Worm (Caenorhabditis elegans) whole organism, young adult: Measurements from ENCODE around the gene fbxb-48.

Experiments
- B0019.2 ChIP-seq: fragments of 200-800 bp; sonication (Bioruptor generic); conservative IDR thresholded peaks from 2 replicates; pipeline ENCODE4 v1.3.6; 2022; ENCODE audit warnings: missing genetic modification reagents, missing genetic modification characterization, missing compliant biosample characterization
- B0336.3 ChIP-seq: fragments of 200-800 bp; sonication (Bioruptor generic); IDR thresholded peaks from 2 replicates; pipeline ENCODE4 v1.3.6; 2022; ENCODE audit warnings: missing genetic modification characterization, missing compliant biosample characterization
- D2030.7 ChIP-seq: fragments of 200-800 bp; sonication (Bioruptor generic); IDR thresholded peaks from 2 replicates; pipeline ENCODE4 v1.3.6; 2022; ENCODE audit warnings: missing genetic modification reagents, missing genetic modification characterization, missing compliant biosample characterization
- F39B2.1 ChIP-seq: fragments of 200-800 bp; sonication (Bioruptor generic); IDR thresholded peaks from 2 replicates; pipeline ENCODE4 v1.3.6; 2022; ENCODE audit warnings: missing genetic modification reagents, missing genetic modification characterization, missing compliant biosample characterization
- F49E8.2 ChIP-seq: sonication (generic microtip); optimal IDR thresholded peaks from 3 replicates; lab custom pipeline; 2017; ENCODE audit warnings: missing genetic modification characterization, mild to moderate bottlenecking, missing compliant biosample characterization, antibody characterized with exemption, moderate library complexity; ENCODE audit not compliant: insufficient read depth
- F52B5.7 ChIP-seq: sonication (generic microtip); optimal IDR thresholded peaks from 2 replicates; lab custom pipeline; 2016; ENCODE audit warnings: mild to moderate bottlenecking, missing genetic modification characterization, missing compliant biosample characterization
- F57C9.4 ChIP-seq: sonication (generic microtip); optimal IDR thresholded peaks from 2 replicates; lab custom pipeline; 2017; ENCODE audit warnings: mild to moderate bottlenecking, missing genetic modification characterization, missing compliant biosample characterization
- Y79H2A.3 ChIP-seq: fragments of 200-800 bp; sonication (Bioruptor generic); conservative IDR thresholded peaks from 2 replicates; pipeline ENCODE4 v1.3.6; 2022; ENCODE audit warnings: missing genetic modification reagents, missing genetic modification characterization, missing compliant biosample characterization
- ZK185.1 ChIP-seq: sonication (generic microtip); optimal IDR thresholded peaks from 2 replicates; lab custom pipeline; 2016; ENCODE audit warnings: mild to moderate bottlenecking, missing genetic modification characterization, missing compliant biosample characterization; ENCODE audit not compliant: poor library complexity, severe bottlenecking
- akir-1 ChIP-seq: fragments of 200-800 bp; sonication (Bioruptor generic); optimal IDR thresholded peaks from 2 replicates; lab custom pipeline; 2018; ENCODE audit warnings: mild to moderate bottlenecking, missing genetic modification characterization, moderate library complexity, missing compliant biosample characterization
- aptf-2 ChIP-seq: fragments of 200-800 bp; sonication (Bioruptor generic); conservative IDR thresholded peaks from 2 replicates; pipeline ENCODE4 v1.3.6; 2022; ENCODE audit warnings: missing genetic modification reagents, missing genetic modification characterization, missing compliant biosample characterization
- attf-3 ChIP-seq: fragments of 200-800 bp; sonication (Bioruptor generic); conservative IDR thresholded peaks from 2 replicates; pipeline ENCODE4 v1.3.6; 2022; ENCODE audit warnings: missing genetic modification reagents, missing genetic modification characterization, missing compliant biosample characterization
- attf-6 ChIP-seq: fragments of 200-800 bp; sonication (Bioruptor generic); IDR thresholded peaks from 2 replicates; pipeline ENCODE4 v1.3.6; 2022; ENCODE audit warnings: missing genetic modification reagents, missing genetic modification characterization, missing compliant biosample characterization
- cebp-1 ChIP-seq, 2 experiments: fragments of 200-800 bp in 1 of 2; sonication (Bioruptor generic) in 1 of 2; sonication (generic microtip) in 1 of 2; IDR thresholded peaks in 1 of 2; optimal IDR thresholded peaks in 1 of 2; 2 replicates each; pipeline versions ENCODE4 v1.3.6 to Lab custom; 2017 to 2022; ENCODE audit warnings: missing compliant biosample characterization in 2 of 2, missing genetic modification characterization in 2 of 2, mild to moderate bottlenecking in 1 of 2, missing genetic modification reagents in 1 of 2, moderate library complexity in 1 of 2
- cebp-2 ChIP-seq: fragments of 200-800 bp; sonication (Bioruptor generic); IDR thresholded peaks from 2 replicates; pipeline ENCODE4 v1.3.6; 2022; ENCODE audit warnings: missing genetic modification characterization, missing compliant biosample characterization
- ceh-91 ChIP-seq: fragments of 200-800 bp; sonication (Bioruptor generic); IDR thresholded peaks from 2 replicates; pipeline ENCODE4 v1.3.6; 2022; ENCODE audit warnings: missing genetic modification reagents, missing genetic modification characterization, missing compliant biosample characterization
- die-1 ChIP-seq: sonication (generic microtip); optimal IDR thresholded peaks from 2 replicates; lab custom pipeline; 2016; ENCODE audit warnings: missing genotype, mild to moderate bottlenecking, missing genetic modification characterization, missing compliant biosample characterization
- dpff-1 ChIP-seq: sonication (generic microtip); optimal IDR thresholded peaks from 2 replicates; lab custom pipeline; 2017; ENCODE audit warnings: mild to moderate bottlenecking, missing genetic modification characterization, missing compliant biosample characterization
- efl-1 ChIP-seq: fragments of 150-350 bp; optimal IDR thresholded peaks from 2 replicates; lab custom pipeline; 2014; ENCODE audit warnings: missing biosample characterization, missing genetic modification reagents, missing genetic modification characterization
- egl-18 ChIP-seq: fragments of 200-800 bp; sonication (Bioruptor generic); IDR thresholded peaks from 2 replicates; pipeline ENCODE4 v1.3.6; 2022; ENCODE audit warnings: missing genetic modification reagents, missing genetic modification characterization, missing compliant biosample characterization
- ets-4 ChIP-seq: fragments of 200-800 bp; sonication (Bioruptor generic); optimal IDR thresholded peaks from 2 replicates; lab custom pipeline; 2018; ENCODE audit warnings: mild to moderate bottlenecking, missing genetic modification characterization, missing compliant biosample characterization
- hmg-20 ChIP-seq: fragments of 200-800 bp; sonication (Bioruptor generic); IDR thresholded peaks from 2 replicates; pipeline ENCODE4 v1.3.6; 2022; ENCODE audit warnings: missing genetic modification reagents, missing genetic modification characterization, missing compliant biosample characterization
- hrde-1 ChIP-seq: sonication (generic microtip); optimal IDR thresholded peaks from 2 replicates; lab custom pipeline; 2016; ENCODE audit warnings: missing genetic modification characterization, mild to moderate bottlenecking, missing compliant biosample characterization, moderate library complexity, missing genotype, missing genetic modification reagents, borderline replicate concordance
- lsy-27 ChIP-seq: sonication (generic microtip); optimal IDR thresholded peaks from 2 replicates; lab custom pipeline; 2017; ENCODE audit warnings: missing genetic modification characterization, mild to moderate bottlenecking, missing compliant biosample characterization, antibody characterized with exemption, missing genotype, borderline replicate concordance; ENCODE audit not compliant: insufficient read depth
- madf-3 ChIP-seq: fragments of 200-800 bp; sonication (Bioruptor generic); IDR thresholded peaks from 2 replicates; pipeline ENCODE4 v1.3.6; 2022; ENCODE audit warnings: missing genetic modification reagents, missing genetic modification characterization, missing compliant biosample characterization
- madf-8 ChIP-seq: fragments of 200-800 bp; sonication (Bioruptor generic); conservative IDR thresholded peaks from 2 replicates; pipeline ENCODE4 v1.3.6; 2022; ENCODE audit warnings: missing genetic modification reagents, missing genetic modification characterization, missing compliant biosample characterization
- mes-4 ChIP-seq: sonication (generic microtip); optimal IDR thresholded peaks from 2 replicates; lab custom pipeline; 2016; ENCODE audit warnings: missing genotype, missing genetic modification characterization, missing compliant biosample characterization
- nfya-2 ChIP-seq: fragments of 200-800 bp; sonication (Bioruptor generic); IDR thresholded peaks from 2 replicates; pipeline ENCODE4 v1.3.6; 2022; ENCODE audit warnings: missing genetic modification reagents, missing genetic modification characterization, missing compliant biosample characterization
- nhr-120 ChIP-seq: fragments of 200-800 bp; sonication (Bioruptor generic); IDR thresholded peaks from 2 replicates; pipeline ENCODE4 v1.3.6; 2022; ENCODE audit warnings: missing genetic modification characterization, missing compliant biosample characterization
- pha-4 ChIP-seq: fragments of 150-350 bp; sonication (generic microtip); optimal IDR thresholded peaks from 2 replicates; lab custom pipeline; 2014; ENCODE audit warnings: missing biosample characterization, missing genetic modification reagents, missing genetic modification characterization
- rpc-1 ChIP-seq, 2 experiments: fragments of 150-350 bp in 1 of 2; sonication (generic microtip) in 1 of 2; optimal IDR thresholded peaks; 2 replicates each; lab custom pipeline; 2014 to 2018; ENCODE audit warnings: missing biosample characterization in 1 of 2, missing genetic modification characterization in 1 of 2, missing genetic modification reagents in 1 of 2, missing genotype in 1 of 2
- snpc-3.4 ChIP-seq: sonication (generic microtip); optimal IDR thresholded peaks from 2 replicates; lab custom pipeline; 2017; ENCODE audit warnings: missing genetic modification characterization, mild to moderate bottlenecking, missing compliant biosample characterization, antibody characterized with exemption, moderate library complexity, missing genotype, missing genetic modification reagents
- snpc-4 ChIP-seq, 5 experiments: fragments of 150-350 bp in 1 of 5; sonication (generic microtip) in 4 of 5; optimal IDR thresholded peaks; 2 replicates each; lab custom pipeline; 2014 to 2018; ENCODE audit warnings: missing genetic modification characterization in 5 of 5, missing biosample characterization in 3 of 5, antibody characterized with exemption in 2 of 5, mild to moderate bottlenecking in 2 of 5, missing compliant biosample characterization in 2 of 5, missing genotype in 2 of 5, moderate library complexity in 2 of 5, missing genetic modification reagents in 1 of 5
- somi-1 ChIP-seq: fragments of 200-800 bp; sonication (Bioruptor generic); optimal IDR thresholded peaks from 2 replicates; lab custom pipeline; 2018; ENCODE audit warnings: mild to moderate bottlenecking, missing genetic modification characterization, missing compliant biosample characterization
- xnd-1 ChIP-seq: sonication (generic microtip); optimal IDR thresholded peaks from 2 replicates; lab custom pipeline; 2016; ENCODE audit warnings: missing genotype, missing genetic modification reagents, missing genetic modification characterization, missing compliant biosample characterization
- zim-3 ChIP-seq: sonication (generic microtip); optimal IDR thresholded peaks from 2 replicates; lab custom pipeline; 2017; ENCODE audit warnings: mild to moderate bottlenecking, missing genetic modification characterization, moderate library complexity, missing compliant biosample characterization
- ztf-22 ChIP-seq: fragments of 200-800 bp; sonication (Bioruptor generic); optimal IDR thresholded peaks from 2 replicates; lab custom pipeline; 2018; ENCODE audit warnings: mild to moderate bottlenecking, missing genetic modification characterization, moderate library complexity, missing compliant biosample characterization
- ztf-28 ChIP-seq: fragments of 200-800 bp; sonication (Bioruptor generic); IDR thresholded peaks from 2 replicates; pipeline ENCODE4 v1.3.6; 2022; ENCODE audit warnings: missing genetic modification reagents, missing genetic modification characterization, missing compliant biosample characterization

fbxb-48 gene

DNA sequence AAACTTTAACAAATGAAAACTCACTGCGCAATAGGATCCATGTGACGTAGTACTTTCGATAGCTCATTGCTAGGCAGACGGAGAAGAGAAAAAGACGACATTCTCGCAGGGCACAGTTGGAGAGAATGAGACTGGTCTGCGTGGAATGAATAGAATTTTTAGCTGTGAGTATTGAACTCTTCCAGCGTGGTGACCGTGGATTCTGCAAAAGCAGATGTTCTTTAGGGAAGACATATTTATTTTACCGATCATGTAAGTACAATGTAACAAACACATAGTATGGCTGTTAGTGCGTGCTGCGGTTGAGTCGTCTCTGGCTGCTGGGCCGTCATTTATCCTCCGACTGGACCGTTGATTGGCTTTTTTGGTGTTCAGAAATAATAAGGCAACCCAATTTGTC, 33.9 kb upstream of the fbxb-48 start, which contains the start of gene F36H5.9:
Gene F36H5.9, minus strand, starts transcription at position 101 of the 400 bp plus-strand sequence.
- TF ChIP-seq attf-3 = no peak
- no peak for TF ChIP-seq zim-3 (tag; lab: Kevin White, UChicago)
- no peak for TF ChIP-seq ztf-28 (GFP tag; lab: Robert Waterston, UW)
- no peak for TF ChIP-seq nhr-120 (GFP tag; lab: Robert Waterston, UW)
- no peak for TF ChIP-seq F57C9.4 (tag; lab: Kevin White, UChicago)
- TF ChIP-seq akir-1 = no peak
- no peak for TF ChIP-seq D2030.7 (GFP tag; lab: Robert Waterston, UW)
- no peak for TF ChIP-seq aptf-2 (GFP tag; lab: Robert Waterston, UW)
- TF ChIP-seq lsy-27 (tag; lab: Kevin White, UChicago) = no peak
- no peak for TF ChIP-seq Y79H2A.3 (GFP tag; lab: Robert Waterston, UW)
- no peak for TF ChIP-seq B0019.2
- no peak for TF ChIP-seq cebp-2 (GFP tag; lab: Robert Waterston, UW)
- no peak for TF ChIP-seq egl-18 (GFP tag; lab: Robert Waterston, UW)
- TF ChIP-seq hmg-20 (GFP tag; lab: Robert Waterston, UW) = no peak
- TF ChIP-seq somi-1 (GFP tag; lab: Kevin White, UChicago) = no peak
- TF ChIP-seq xnd-1 = no peak
- TF ChIP-seq dpff-1 (tag; lab: Kevin White, UChicago) = no peak

DNA sequence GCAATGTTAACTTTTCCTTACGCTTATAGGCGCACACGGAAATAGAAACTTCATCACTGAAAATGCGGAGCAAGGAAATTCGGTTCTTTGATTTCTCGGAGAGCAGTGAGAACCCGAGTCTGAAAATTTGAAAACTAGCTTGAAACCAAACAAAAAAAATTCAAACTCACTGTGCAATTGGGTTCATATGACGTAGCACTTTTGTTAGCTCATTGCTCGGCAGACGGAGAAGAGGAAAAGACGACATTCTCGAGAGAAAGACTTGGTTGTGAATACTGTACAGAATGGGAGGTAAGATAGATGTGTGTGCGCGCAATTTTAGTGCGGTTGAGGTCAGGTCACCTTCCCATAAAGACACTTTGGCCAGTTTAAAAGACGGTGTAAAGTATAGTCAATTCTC, 31.4 kb upstream of the fbxb-48 start, which contains the start of the genes F36H5.13 and F36H5.8:
Gene F36H5.13, minus strand, starts transcription at position 101 of the 400 bp plus-strand sequence.
Gene F36H5.8, minus strand, starts transcription at position 274 of the 400 bp plus-strand sequence.
- TF ChIP-seq F39B2.1 (GFP tag; lab: Robert Waterston, UW) (no peak), ets-4 (GFP tag; lab: Kevin White, UChicago) (no peak), madf-3 (no peak), B0336.3 (no peak), rpc-1 (optimal IDR thresholded peaks at IDR 0.05; lab: Kevin White, UChicago) (no peak), rpc-1 (tag; optimal IDR thresholded peaks at IDR 0.05; lab: Kevin White, UChicago) (no peak), snpc-3.4 (tag; lab: Kevin White, UChicago) (no peak), dpff-1 (tag; lab: Kevin White, UChicago) (no peak), mes-4 (tag; lab: Kevin White, UChicago) (no peak), hrde-1 (tag; lab: Kevin White, UChicago) (no peak), ZK185.1 (tag; lab: Kevin White, UChicago) (no peak), die-1 (tag; lab: Kevin White, UChicago) (no peak), madf-8 (GFP tag; lab: Robert Waterston, UW) (no peak), pha-4 (no peak)

DNA sequence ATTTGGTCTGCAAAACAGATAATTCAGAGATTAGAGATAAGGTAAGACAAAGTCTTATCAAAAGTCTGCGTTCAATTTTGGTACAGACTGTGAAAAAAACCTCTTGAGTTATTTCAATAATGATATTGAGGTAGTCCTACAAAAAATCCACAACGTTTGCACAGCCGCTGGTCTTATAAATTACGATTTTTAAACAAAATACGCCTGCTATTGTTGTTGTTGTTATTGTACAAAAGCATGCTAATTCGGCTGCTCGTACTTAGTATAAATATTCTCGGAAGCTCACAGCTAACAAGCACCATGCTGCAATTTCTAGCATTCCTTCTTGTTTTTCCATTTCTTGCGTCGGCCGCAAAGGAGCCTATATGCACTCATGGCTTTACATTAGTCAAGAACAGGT, 25.1 kb upstream of the fbxb-48 start, which contains the start of gene clec-19:
Gene clec-19, plus strand, starts transcription at position 301 of the 400 bp plus-strand sequence.
- TF ChIP-seq ceh-91 (GFP tag; lab: Robert Waterston, UW) = no peak
- TF ChIP-seq B0336.3 = no peak
- no peak for TF ChIP-seq attf-6 (GFP tag; lab: Robert Waterston, UW)
- no peak for TF ChIP-seq mes-4 (tag; lab: Kevin White, UChicago)
- TF ChIP-seq ztf-22 (GFP tag; lab: Kevin White, UChicago) = no peak
- no peak for TF ChIP-seq F49E8.2 (tag; lab: Kevin White, UChicago)
- no peak for TF ChIP-seq Y79H2A.3 (GFP tag; lab: Robert Waterston, UW)
- no peak for TF ChIP-seq snpc-4 (GFP tag; optimal IDR thresholded peaks at IDR 0.05; lab: Kevin White, UChicago)
- no peak for TF ChIP-seq snpc-4 (tag; optimal IDR thresholded peaks at IDR 0.05; lab: Kevin White, UChicago)
- TF ChIP-seq snpc-3.4 (tag; lab: Kevin White, UChicago) = no peak
- TF ChIP-seq nfya-2 (GFP tag; lab: Robert Waterston, UW) = no peak
- no peak for TF ChIP-seq cebp-1 (GFP tag; IDR thresholded peaks at IDR 0.05; lab: Robert Waterston, UW)
- no peak for TF ChIP-seq cebp-1 (tag; optimal IDR thresholded peaks at IDR 0.05; lab: Kevin White, UChicago)
- no peak for TF ChIP-seq F52B5.7 (tag; lab: Kevin White, UChicago)
- TF ChIP-seq efl-1 (GFP tag; lab: Kevin White, UChicago) = no peak
- TF ChIP-seq, all 124 proteins: peak for 0
